Fruit fly (Drosophila melanogaster): ENCODE measurements around the gene Grx1.
A peak's percentile ranks its signal among the peaks of the same experiment; 100 is the strongest.

The Grx1 gene

DNA sequence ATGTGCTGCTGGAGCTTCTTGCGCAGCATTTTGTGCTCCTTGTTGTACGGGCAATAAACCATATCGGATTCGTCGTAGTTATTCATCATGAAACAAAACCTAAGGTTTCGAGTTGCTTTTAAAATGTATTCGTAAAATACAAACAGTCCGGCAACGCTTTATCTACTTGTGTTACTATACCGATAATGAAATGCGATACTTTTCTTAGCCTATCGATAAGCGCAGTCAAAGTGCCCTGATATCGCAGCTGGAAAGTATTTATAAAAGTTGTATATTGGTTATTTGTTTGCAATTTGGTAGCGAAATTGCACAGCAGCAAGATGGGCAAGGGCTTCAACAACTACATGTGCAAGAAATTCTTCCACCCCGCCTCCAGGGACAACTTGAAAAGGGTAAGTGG is 32.4 kb downstream of the Grx1 start, which contains the start of the genes arx and CG6843:
arx (minus strand) TSS at position 144 of the 400 bp plus-strand sequence.
CG6843 (plus strand) TSS at position 184 of the 400 bp plus-strand sequence.
- TF ChIP-seq CG8478 (optimal IDR thresholded peaks at IDR 0.05) = no peak
- TF ChIP-seq CTCF (optimal IDR thresholded peaks at IDR 0.05) = peak in 1 of 2 experiments; percentile 34

DNA sequence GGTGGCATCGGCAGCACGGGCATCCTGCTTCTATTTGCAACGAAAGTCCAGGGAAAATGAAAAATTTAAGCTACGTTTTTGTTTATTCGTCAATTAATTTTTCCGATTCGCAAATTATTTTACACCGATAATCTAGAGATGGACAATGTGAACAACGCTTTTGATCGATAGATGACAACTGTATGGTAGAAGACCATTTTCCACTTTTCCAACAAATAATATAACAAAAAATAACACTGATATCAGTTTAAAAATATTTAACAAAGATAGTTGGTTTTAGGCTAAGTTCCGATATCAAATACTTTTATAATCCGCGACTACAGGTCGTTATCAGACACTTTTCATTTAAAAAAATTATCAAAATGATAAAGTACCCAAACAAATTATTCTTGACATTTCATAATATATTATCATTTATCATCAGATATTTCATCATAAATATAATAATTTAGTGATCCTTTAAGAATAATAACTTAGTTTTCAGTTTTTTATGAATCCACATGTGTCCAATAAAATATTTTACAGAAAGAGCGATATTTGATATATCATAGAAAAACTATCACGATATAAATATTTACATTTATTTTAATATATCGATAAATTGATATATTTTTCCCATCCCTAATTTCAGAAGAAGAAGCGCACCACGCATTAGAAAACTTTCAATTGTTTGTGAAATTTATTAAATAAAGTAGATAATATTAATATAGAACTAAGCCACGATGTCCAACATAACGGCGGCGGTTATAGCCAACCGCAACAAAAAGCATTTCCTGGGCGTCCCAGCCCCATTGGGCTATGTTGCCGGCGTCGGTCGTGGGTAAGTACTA is 36.0 kb downstream of the Grx1 start, which contains the start of the genes CSN1b and Prp6:
CSN1b (minus strand) TSS at position 159 of the 830 bp plus-strand sequence.
Prp6 (plus strand) TSS at position 601 of the 830 bp plus-strand sequence.
- TF ChIP-seq CG8478 (optimal IDR thresholded peaks at IDR 0.05) (no peak), CTCF (optimal IDR thresholded peaks at IDR 0.05) (no peak)

- TF ChIP-seq CTCF (optimal IDR thresholded peaks at IDR 0.05) (no peak), CG8478 (optimal IDR thresholded peaks at IDR 0.05) (no peak)
These were observed 42.1 kb downstream of the Grx1 start, which contains the start of gene Ir75d for dm6 chr3L:18911082-18911481. Ir75d (minus strand) TSS chr3L:18911182.

DNA sequence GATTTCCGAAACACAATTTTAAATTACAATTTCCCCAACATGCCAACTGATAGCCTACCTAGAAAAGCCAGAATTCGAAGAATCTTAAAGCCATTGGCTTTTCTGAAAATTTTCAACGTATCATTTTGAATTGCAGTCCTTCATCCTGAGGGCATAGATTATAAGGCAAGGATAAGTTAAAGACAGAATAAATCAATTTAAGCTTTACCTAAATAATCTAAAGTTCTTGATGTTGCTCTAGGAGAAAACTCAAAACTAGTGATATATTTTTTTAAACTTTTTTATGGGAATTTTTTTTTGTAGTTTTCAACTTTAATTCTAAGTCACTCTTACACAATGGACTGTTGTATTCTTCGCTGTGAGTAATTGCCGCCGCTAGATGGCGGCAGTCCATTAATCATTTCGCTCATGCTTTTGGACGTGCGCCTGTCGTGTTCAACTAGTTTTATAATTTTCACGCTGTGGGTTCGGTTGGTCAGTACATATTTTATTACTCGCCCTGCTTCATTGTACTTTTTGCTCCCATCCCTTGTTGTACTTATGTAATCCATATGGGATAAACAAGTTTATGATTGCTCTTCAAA is 45.2 kb downstream of the Grx1 start, which contains the start of gene COX6AL2:
COX6AL2 (minus strand) TSS at position 51 of the 584 bp plus-strand sequence.
- peak; percentile 38 to 70 for TF ChIP-seq CTCF (optimal IDR thresholded peaks at IDR 0.05)
- no peak for TF ChIP-seq CG8478 (optimal IDR thresholded peaks at IDR 0.05)

DNA sequence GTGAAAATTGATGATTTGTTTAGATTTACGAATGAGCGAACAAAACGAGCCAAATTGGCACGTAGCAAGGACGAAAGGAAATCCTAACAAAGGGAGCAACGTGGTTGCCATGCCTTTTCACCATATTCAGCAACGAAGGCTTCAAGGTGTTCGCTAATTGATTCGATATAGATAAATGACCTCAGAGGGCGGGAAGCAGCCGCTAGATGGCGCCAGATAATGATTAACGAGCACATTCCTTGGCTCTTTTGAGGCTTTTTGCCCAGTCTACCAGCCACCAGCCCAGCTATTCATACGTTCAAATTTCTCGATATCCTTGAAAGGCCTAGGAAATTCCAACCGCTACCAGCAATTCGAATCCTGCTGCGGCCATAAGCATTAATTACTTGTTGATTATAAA is 47.4 kb downstream of the Grx1 start:
- TF ChIP-seq CTCF (optimal IDR thresholded peaks at IDR 0.05) (peak; percentile 71 to 77), CG8478 (optimal IDR thresholded peaks at IDR 0.05) (no peak)

DNA sequence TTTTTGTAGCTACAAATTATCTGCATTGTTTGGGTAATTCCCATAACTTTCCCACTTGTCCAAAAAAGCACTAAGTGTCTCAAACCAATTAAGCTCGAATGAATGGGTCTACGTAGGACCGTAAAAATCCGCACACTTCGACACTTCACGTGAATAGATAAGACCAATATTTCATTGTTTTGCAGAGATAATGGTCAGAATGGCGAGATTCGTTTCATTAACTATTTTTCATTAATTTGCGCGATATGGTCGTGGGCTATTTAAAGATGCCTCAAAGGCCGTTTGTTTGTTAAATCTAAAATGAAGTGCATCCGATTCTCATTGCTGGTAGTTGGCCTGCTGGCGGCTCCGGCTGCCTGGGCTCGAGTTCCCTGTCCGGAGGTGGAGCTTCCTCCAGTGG is 48.3 kb downstream of the Grx1 start, which contains the start of gene CG6839:
CG6839 (plus strand) TSS at position 301 of the 400 bp plus-strand sequence.
- TF ChIP-seq CG8478 (optimal IDR thresholded peaks at IDR 0.05) = no peak
